Fruit fly (Drosophila melanogaster): ENCODE results near the gene blanks.

The blanks gene

dm6 chr3L:5498858-5499257 is at the start of gene blanks:
TSS of gene blanks (minus strand) at chr3L:5498958.
- TF ChIP-seq CG6854 (GFP tag; optimal IDR thresholded peaks at IDR 0.05) = no peak
- no peak for TF ChIP-seq Sox102F (GFP tag; optimal IDR thresholded peaks at IDR 0.05)
- no peak for TF ChIP-seq fkh (GFP tag; optimal IDR thresholded peaks at IDR 0.05)
- no peak for TF ChIP-seq Sox14 (GFP tag; optimal IDR thresholded peaks at IDR 0.05)
- TF ChIP-seq Ets96B (tag; optimal IDR thresholded peaks at IDR 0.05) = no peak
- TF ChIP-seq CG4318 (GFP tag; optimal IDR thresholded peaks at IDR 0.05) = no peak
- no peak for TF ChIP-seq CG1621 (tag; optimal IDR thresholded peaks at IDR 0.05)
- no peak for TF ChIP-seq Ets21C (GFP tag; optimal IDR thresholded peaks at IDR 0.05)
- TF ChIP-seq CG11294 (GFP tag; IDR thresholded peaks at IDR 0.05) = no peak
- no peak for TF ChIP-seq achi (GFP tag; optimal IDR thresholded peaks at IDR 0.05)
- TF ChIP-seq CG31627 (GFP tag; optimal IDR thresholded peaks at IDR 0.05) = no peak
- TF ChIP-seq CG11762 (GFP tag; optimal IDR thresholded peaks at IDR 0.05; ENCODE audit: insufficient read depth) = no peak
- no peak for TF ChIP-seq CG8119 (GFP tag; IDR thresholded peaks at IDR 0.05)
- TF ChIP-seq CG9139 (GFP tag; optimal IDR thresholded peaks at IDR 0.05) = no peak

dm6 chr3L:5542772-5543371 is 44.1 kb upstream of the blanks start:
- TF ChIP-seq cyc (GFP tag; optimal IDR thresholded peaks at IDR 0.05) (no peak), Eip93F (GFP tag; optimal IDR thresholded peaks at IDR 0.05) (no peak), Ets21C (GFP tag; optimal IDR thresholded peaks at IDR 0.05) (no peak), OdsH (GFP tag; optimal IDR thresholded peaks at IDR 0.05) (no peak), CG3032 (tag; optimal IDR thresholded peaks at IDR 0.05) (no peak), CG10669 (GFP tag; optimal IDR thresholded peaks at IDR 0.05) (no peak), CG1621 (tag; optimal IDR thresholded peaks at IDR 0.05) (no peak), Ets96B (tag; optimal IDR thresholded peaks at IDR 0.05) (no peak), CG6854 (GFP tag; optimal IDR thresholded peaks at IDR 0.05) (no peak), Smox (GFP tag; optimal IDR thresholded peaks at IDR 0.05) (no peak), Gug (GFP tag; IDR thresholded peaks at IDR 0.05) (no peak), CG31627 (GFP tag; optimal IDR thresholded peaks at IDR 0.05) (no peak), CG6808 (GFP tag; optimal IDR thresholded peaks at IDR 0.05) (no peak), CG34406 (GFP tag; optimal IDR thresholded peaks at IDR 0.05) (no peak), topi (GFP tag; optimal IDR thresholded peaks at IDR 0.05) (no peak), net (GFP tag; optimal IDR thresholded peaks at IDR 0.05) (no peak), CG6163 (GFP tag; IDR thresholded peaks at IDR 0.05) (no peak), CG32006 (GFP tag; optimal IDR thresholded peaks at IDR 0.05) (no peak), fkh (GFP tag; optimal IDR thresholded peaks at IDR 0.05) (no peak), esn (GFP tag; optimal IDR thresholded peaks at IDR 0.05) (no peak)

dm6 chr3L:5540637-5541241 is 42.0 kb upstream of the blanks start:
- TF ChIP-seq CG11902 (GFP tag; optimal IDR thresholded peaks at IDR 0.05) (no peak), Eip78C (GFP tag) (no peak), Ets21C (GFP tag; optimal IDR thresholded peaks at IDR 0.05) (no peak), CG4318 (GFP tag; optimal IDR thresholded peaks at IDR 0.05) (no peak)

dm6 chr3L:5535659-5536058 is 36.9 kb upstream of the blanks start, which contains the start of gene CG13285:
TSS of gene CG13285 (minus strand) at chr3L:5535759.
- TF ChIP-seq Hr4 (GFP tag; optimal IDR thresholded peaks at IDR 0.05) (no peak), Eip78C (GFP tag) (no peak), vri (GFP tag; optimal IDR thresholded peaks at IDR 0.05) (no peak), CG16779 (tag; optimal IDR thresholded peaks at IDR 0.05) (no peak)

- TF ChIP-seq CG6163 (GFP tag; IDR thresholded peaks at IDR 0.05) = no peak
- no peak for TF ChIP-seq spab (GFP tag; optimal IDR thresholded peaks at IDR 0.05)
These were observed 35.5 kb upstream of the blanks start for dm6 chr3L:5534253-5534652.

Data from whole organism, prepupa.